Worm (Caenorhabditis elegans): ENCODE data around the gene ddo-1.

The ddo-1 gene

DNA sequence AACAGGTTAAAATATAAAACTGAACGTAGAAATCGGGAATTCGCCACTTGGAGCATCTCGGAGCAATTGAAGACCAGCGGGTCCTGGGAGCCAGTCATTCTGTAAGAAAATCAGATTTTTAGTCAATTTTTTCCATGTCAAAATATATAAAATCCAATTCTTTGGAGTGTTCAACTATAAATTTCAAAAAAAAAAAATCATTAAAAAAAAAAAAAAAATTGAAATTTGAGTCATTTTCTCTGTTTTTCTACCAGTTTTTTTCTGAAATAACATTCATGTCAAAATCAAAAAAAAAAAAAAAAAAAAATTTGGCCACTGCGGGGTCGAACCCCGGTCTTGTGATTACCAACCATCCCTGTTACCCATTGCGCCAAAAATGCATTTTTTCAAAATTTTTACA, 6.5 kb upstream of the ddo-1 start, which contains the start of gene srab-12 (continued):
- no peak for TF ChIP-seq ceh-27 (GFP tag; optimal IDR thresholded peaks at IDR 0.05)
- TF ChIP-seq nfya-1 (tag; optimal IDR thresholded peaks at IDR 0.05; ENCODE audit: borderline replicate concordance, insufficient read depth) = no peak

DNA sequence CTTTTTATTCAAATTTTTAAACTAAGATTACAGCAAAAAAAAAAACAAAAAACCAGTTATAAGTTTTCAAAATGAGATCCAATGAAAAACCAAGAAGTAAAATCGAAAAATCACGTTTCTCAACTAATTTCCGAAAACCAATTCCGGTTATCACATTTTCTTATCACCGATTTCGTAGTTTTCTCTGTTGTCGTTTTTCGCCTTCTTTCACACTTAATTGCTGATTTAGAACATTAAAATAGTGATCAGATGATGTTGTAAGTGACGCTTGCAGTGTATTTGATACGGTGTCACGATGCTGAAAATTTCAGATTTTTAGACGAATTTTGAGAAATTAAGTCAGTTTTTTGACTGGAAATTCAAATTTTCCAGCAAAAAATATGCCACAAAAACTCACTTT, 3.3 kb upstream of the ddo-1 start:
- TF ChIP-seq rec-8 (tag; optimal IDR thresholded peaks at IDR 0.05) (no peak), madf-6 (GFP tag; IDR thresholded peaks at IDR 0.05) (no peak), D2030.7 (GFP tag; IDR thresholded peaks at IDR 0.05) (no peak), nhr-80 (tag; optimal IDR thresholded peaks at IDR 0.05) (peak; percentile 56), dpff-1 (tag; optimal IDR thresholded peaks at IDR 0.05) (no peak), Y53F4B.3 (GFP tag; IDR thresholded peaks at IDR 0.05) (no peak), snpc-4 (GFP tag; optimal IDR thresholded peaks at IDR 0.05) (no peak), snpc-4 (tag; optimal IDR thresholded peaks at IDR 0.05) (peak in 1 of 4 experiments; percentile 10)

DNA sequence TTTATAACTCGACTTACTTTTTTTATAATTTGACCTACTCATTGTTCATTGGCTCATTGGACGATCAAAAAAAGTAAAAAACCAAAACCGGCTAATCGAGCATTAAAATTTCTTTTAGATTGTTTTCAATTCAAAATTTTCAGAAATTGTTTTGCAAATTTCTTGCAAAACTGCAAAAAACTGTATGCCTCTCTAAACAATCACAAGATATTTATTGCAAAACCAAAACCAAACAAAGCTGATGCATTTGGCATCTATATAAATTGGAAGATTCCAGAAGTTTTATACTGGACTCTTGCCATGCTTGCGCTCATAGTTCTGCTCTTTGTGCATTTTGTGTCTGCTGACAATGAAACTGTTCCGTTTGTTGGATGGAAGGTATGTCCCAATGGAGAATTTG, 597 bp upstream of the ddo-1 start, which contains the start of gene C47A10.12:
Gene C47A10.12 (plus strand): TSS at position 301 of the 400 bp plus-strand sequence.
- TF ChIP-seq cebp-2 (GFP tag; IDR thresholded peaks at IDR 0.05) (no peak), mes-4 (tag; optimal IDR thresholded peaks at IDR 0.05) (no peak), lin-54 (GFP tag; optimal IDR thresholded peaks at IDR 0.05) (no peak), ceh-40 (GFP tag; IDR thresholded peaks at IDR 0.05) (no peak), nhr-120 (GFP tag; IDR thresholded peaks at IDR 0.05) (no peak), F10E7.11 (tag; optimal IDR thresholded peaks at IDR 0.05) (no peak), B0035.1 (tag; optimal IDR thresholded peaks at IDR 0.05) (no peak), F57A8.1 (GFP tag; optimal IDR thresholded peaks at IDR 0.05) (no peak), T07F8.4 (tag; optimal IDR thresholded peaks at IDR 0.05) (no peak), nfya-2 (GFP tag; IDR thresholded peaks at IDR 0.05) (no peak), F37B4.10 (GFP tag; IDR thresholded peaks at IDR 0.05) (no peak), lin-40 (tag; optimal IDR thresholded peaks at IDR 0.05) (no peak), tbx-9 (tag; optimal IDR thresholded peaks at IDR 0.05; ENCODE audit: borderline replicate concordance) (no peak)

DNA sequence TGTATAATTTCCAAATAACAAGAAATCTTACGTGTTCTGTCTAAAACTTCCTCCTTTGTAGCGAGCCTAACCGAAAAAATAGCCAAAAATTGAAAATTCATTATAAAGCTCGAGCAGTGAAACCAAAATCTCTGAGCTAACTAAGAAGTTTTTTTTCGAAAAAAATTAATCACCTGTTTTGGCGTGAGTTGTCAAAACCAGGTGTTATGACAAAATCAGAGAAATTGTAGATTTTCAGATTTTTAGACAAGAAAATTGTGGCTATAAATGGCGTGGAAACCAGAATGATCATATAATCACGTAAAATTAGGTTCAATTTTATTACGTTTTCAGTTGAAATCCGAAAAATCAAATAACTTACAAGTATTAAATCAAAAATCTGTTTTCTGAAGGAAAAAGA, 3.9 kb downstream of the ddo-1 start, which contains the start of gene sre-21:
Gene sre-21 (minus strand): TSS at position 101 of the 400 bp plus-strand sequence.
- TF ChIP-seq tlf-1 (GFP tag; optimal IDR thresholded peaks at IDR 0.05) = no peak
- no peak for TF ChIP-seq ztf-18 (tag; optimal IDR thresholded peaks at IDR 0.05)
- no peak for TF ChIP-seq nfya-1 (tag; optimal IDR thresholded peaks at IDR 0.05; ENCODE audit: borderline replicate concordance, insufficient read depth)
- no peak for TF ChIP-seq T07F8.4 (tag; optimal IDR thresholded peaks at IDR 0.05)

DNA sequence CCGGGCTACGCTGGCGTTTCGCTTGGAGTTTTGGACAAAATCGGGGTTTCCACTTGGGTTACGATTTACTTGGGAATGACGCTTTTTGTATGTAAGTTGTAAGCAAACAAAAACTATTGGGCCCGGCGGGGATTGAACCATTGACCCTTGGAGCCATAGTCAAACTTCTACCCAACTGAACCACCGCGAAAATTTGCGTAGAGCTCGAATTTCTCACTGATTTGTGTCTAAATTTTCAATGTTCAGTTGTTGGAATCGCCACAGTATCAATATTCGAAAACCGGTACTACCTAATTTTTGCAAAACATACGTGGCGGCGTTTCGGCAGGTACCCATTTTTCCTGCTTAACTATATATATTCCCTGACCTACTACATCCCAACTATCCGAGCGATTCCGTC, 9.3 kb downstream of the ddo-1 start:
- TF ChIP-seq hlh-12 (tag; optimal IDR thresholded peaks at IDR 0.05) (no peak), B0261.1 (tag; optimal IDR thresholded peaks at IDR 0.05) (peak; percentile 29), tbp1 (GFP tag; optimal IDR thresholded peaks at IDR 0.05) (peak; percentile 74), rpc-1 (optimal IDR thresholded peaks at IDR 0.05) (no peak), rpc-1 (tag; optimal IDR thresholded peaks at IDR 0.05) (peak; percentile 61), mxl-1 (tag; optimal IDR thresholded peaks at IDR 0.05) (no peak), B0019.2 (GFP tag; conservative IDR thresholded peaks at IDR 0.05) (no peak), lin-26 (GFP tag; IDR thresholded peaks at IDR 0.05) (0 out of 2 replicates have a peak, but pooled peaks have one; percentile 32)
